Worm (Caenorhabditis elegans): ENCODE measurements around the gene fipr-1.

The fipr-1 gene

ce11 chrV:12361644-12362043, at the start of gene fipr-1:
Gene fipr-1, minus strand, starts transcription at chrV:12361744.
- TF ChIP-seq elt-1 (tag; optimal IDR thresholded peaks at IDR 0.05), result no peak
- TF ChIP-seq nhr-77 (tag; optimal IDR thresholded peaks at IDR 0.05), result no peak
- TF ChIP-seq ceh-9 (tag; optimal IDR thresholded peaks at IDR 0.05), result no peak
- TF ChIP-seq tbx-2 (tag; optimal IDR thresholded peaks at IDR 0.05), result no peak
- TF ChIP-seq ztf-11 (tag; optimal IDR thresholded peaks at IDR 0.05), result no peak

DNA sequence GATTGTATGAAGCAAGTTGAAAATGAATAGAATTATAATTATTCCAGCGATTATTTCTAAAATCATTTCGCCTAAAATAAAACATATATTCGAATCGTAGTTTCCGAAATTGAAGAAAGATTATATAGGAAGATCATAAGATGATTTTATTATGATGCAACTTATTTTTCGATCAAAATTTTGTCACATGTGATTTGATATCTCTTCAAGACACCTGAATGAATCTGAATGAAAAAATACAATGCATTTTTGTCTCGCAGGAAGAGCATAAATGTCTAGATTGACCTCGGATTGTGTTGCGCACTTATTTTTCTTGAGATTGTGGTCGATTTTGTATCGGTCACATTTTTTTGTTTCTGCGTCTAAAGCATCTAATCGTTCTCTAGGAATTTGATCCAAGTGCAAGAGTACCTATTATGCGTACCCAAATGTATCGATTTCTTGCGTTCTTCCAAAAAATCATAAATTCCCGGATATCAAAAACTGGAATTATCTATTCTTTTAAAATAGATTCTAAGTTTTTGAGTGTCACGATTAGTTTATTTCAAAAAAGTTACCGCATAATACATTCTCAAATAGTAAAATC, 49.0 kb upstream of the fipr-1 start, which contains the start of gene hrg-2:
hrg-2 (minus strand) TSS at position 98 of the 586 bp plus-strand sequence.
- TF ChIP-seq tbx-2 (tag; optimal IDR thresholded peaks at IDR 0.05), result no peak
- no peak for TF ChIP-seq mml-1 (tag; optimal IDR thresholded peaks at IDR 0.05)
- TF ChIP-seq ZK546.5 (tag; optimal IDR thresholded peaks at IDR 0.05), result no peak
- TF ChIP-seq daf-12 (tag; optimal IDR thresholded peaks at IDR 0.05), result no peak
- no peak for TF ChIP-seq hmg-11 (tag; optimal IDR thresholded peaks at IDR 0.05)
- TF ChIP-seq elt-1 (tag; optimal IDR thresholded peaks at IDR 0.05), result no peak
- no peak for TF ChIP-seq ceh-28 (tag; optimal IDR thresholded peaks at IDR 0.05)
- no peak for TF ChIP-seq nhr-237 (tag; optimal IDR thresholded peaks at IDR 0.05)
- TF ChIP-seq nhr-25 (tag; optimal IDR thresholded peaks at IDR 0.05), result no peak
- TF ChIP-seq unc-39 (tag; optimal IDR thresholded peaks at IDR 0.05), result no peak
- TF ChIP-seq fos-1 (tag; optimal IDR thresholded peaks at IDR 0.05), result no peak
- no peak for TF ChIP-seq aly-2 (tag; optimal IDR thresholded peaks at IDR 0.05)
- TF ChIP-seq ceh-16 (tag; optimal IDR thresholded peaks at IDR 0.05), result no peak
- no peak for TF ChIP-seq egl-5 (tag; optimal IDR thresholded peaks at IDR 0.05)
- TF ChIP-seq egl-27 (tag; optimal IDR thresholded peaks at IDR 0.05), result no peak

DNA sequence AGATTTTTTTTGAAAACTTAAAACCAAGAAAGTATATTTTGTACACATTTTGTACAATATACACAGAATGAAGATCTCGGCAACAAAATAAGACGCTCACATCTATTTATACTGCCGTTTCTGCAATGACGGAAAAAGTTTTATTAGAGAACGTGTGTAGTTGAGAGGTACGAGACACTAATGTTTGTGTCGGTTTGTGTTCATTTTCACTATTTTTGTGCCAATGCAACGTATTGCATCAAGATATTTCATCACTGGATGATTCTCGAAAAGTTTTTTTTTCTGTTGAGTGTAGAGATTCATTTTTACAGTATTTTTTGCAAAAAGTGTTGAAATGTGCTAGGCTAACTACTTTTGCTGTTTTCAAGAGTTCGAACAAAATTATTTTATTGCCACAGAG, 47.5 kb upstream of the fipr-1 start:
- peak; percentile 62 for TF ChIP-seq pha-4 (tag; optimal IDR thresholded peaks at IDR 0.05)
- TF ChIP-seq ztf-11 (tag; optimal IDR thresholded peaks at IDR 0.05), result no peak
- TF ChIP-seq ceh-82 (tag; optimal IDR thresholded peaks at IDR 0.05), result no peak
- TF ChIP-seq pqm-1 (tag; optimal IDR thresholded peaks at IDR 0.05), result peak; percentile 1
- no peak for TF ChIP-seq jun-1 (tag; optimal IDR thresholded peaks at IDR 0.05)
- TF ChIP-seq nhr-11 (tag; optimal IDR thresholded peaks at IDR 0.05), result no peak
- peak; percentile 6 for TF ChIP-seq elt-2 (tag; optimal IDR thresholded peaks at IDR 0.05)
- TF ChIP-seq nfya-1 (tag; optimal IDR thresholded peaks at IDR 0.05; ENCODE audit: insufficient read depth), result peak; percentile 0
- TF ChIP-seq unc-39 (tag; optimal IDR thresholded peaks at IDR 0.05), result no peak
- no peak for TF ChIP-seq elt-1 (tag; optimal IDR thresholded peaks at IDR 0.05)
- no peak for TF ChIP-seq snpc-4 (tag; optimal IDR thresholded peaks at IDR 0.05)
- TF ChIP-seq daf-12 (tag; optimal IDR thresholded peaks at IDR 0.05), result no peak
- no peak for TF ChIP-seq egl-27 (tag; optimal IDR thresholded peaks at IDR 0.05)

ce11 chrV:12408525-12408924, 47.0 kb upstream of the fipr-1 start, which contains the start of gene cdr-4:
Gene cdr-4, minus strand, starts transcription at chrV:12408625.
- no peak for TF ChIP-seq nfya-1 (tag; optimal IDR thresholded peaks at IDR 0.05; ENCODE audit: insufficient read depth)

DNA sequence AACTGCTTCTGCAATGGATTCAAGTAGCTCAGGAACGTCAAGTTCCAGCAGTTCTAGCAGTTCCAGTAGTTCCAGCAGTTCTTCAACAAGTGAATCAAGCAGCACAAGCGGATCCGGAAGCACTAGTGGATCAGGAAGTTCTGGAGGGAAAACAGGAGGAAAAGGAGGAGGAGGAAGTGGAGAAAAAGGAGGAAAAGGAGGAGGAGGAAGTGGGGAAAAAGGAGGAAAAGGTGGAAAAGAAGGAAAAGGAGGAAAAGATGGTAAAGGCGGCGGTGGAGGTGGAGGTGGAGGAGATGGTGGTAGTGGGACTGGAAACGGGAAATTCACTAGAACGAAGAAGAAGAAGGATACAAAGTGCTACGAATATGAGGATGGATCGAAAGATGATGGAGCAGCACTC, 45.0 kb upstream of the fipr-1 start:
- no peak for TF ChIP-seq lin-15B (tag; optimal IDR thresholded peaks at IDR 0.05)

ce11 chrV:12405929-12406328, 44.4 kb upstream of the fipr-1 start, which contains the start of gene K01D12.10:
Gene K01D12.10, plus strand, starts transcription at chrV:12406229.
- TF ChIP-seq mdl-1 (tag; optimal IDR thresholded peaks at IDR 0.05) (no peak), nhr-76 (tag; optimal IDR thresholded peaks at IDR 0.05) (no peak), jun-1 (tag; optimal IDR thresholded peaks at IDR 0.05) (no peak), nhr-77 (tag; optimal IDR thresholded peaks at IDR 0.05) (no peak), pqm-1 (tag; optimal IDR thresholded peaks at IDR 0.05) (no peak), ceh-9 (tag; optimal IDR thresholded peaks at IDR 0.05) (no peak), ama-1 (optimal IDR thresholded peaks at IDR 0.05) (no peak)

DNA sequence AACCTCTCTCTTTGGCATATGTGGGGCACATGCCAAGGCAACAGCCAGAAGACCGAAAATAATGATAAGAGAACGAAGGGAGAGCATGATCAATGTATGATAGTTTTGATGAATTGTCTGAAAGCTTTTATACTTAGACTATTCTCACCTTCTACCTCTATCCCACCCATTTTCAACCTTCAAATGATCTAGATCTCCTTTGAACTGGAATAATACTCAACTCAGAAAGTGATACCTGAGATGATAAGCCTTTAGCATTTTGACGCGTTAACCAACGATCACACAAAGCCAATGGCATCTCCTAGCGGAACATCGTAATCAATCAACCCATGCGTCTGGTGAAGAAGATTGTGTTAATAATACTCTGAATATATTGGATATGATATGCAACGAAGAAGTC, 43.0 kb upstream of the fipr-1 start, which contains the start of gene K01D12.9:
K01D12.9 (minus strand) TSS at position 101 of the 400 bp plus-strand sequence.
- TF ChIP-seq nhr-25 (tag; optimal IDR thresholded peaks at IDR 0.05), result peak; percentile 54
- TF ChIP-seq lin-15B (tag; optimal IDR thresholded peaks at IDR 0.05), result no peak
- TF ChIP-seq unc-62 (GFP tag; optimal IDR thresholded peaks at IDR 0.05), result no peak
- no peak for TF ChIP-seq jun-1 (tag; optimal IDR thresholded peaks at IDR 0.05)

Data from whole organism, L3 larva.